Fruit fly (Drosophila melanogaster) whole organism, embryonic: ENCODE results near the gene CG4497.

ENCODE experiments used
- CG10209 ChIP-seq: fragments of 200-800 bp; sonication (Bioruptor generic); optimal IDR thresholded peaks from 3 replicates; lab custom pipeline; 2017; ENCODE audit warnings: missing biosample characterization, mild to moderate bottlenecking, missing genetic modification characterization, missing genetic modification reagents
- CG10267 ChIP-seq: fragments of 200-800 bp; sonication (Bioruptor generic); optimal IDR thresholded peaks from 2 replicates; lab custom pipeline; 2018; ENCODE audit warnings: missing biosample characterization, mild to moderate bottlenecking, missing genetic modification characterization, moderate library complexity
- CG10431 ChIP-seq: fragments of 200-800 bp; sonication (Bioruptor generic); optimal IDR thresholded peaks from 3 replicates; lab custom pipeline; 2018; ENCODE audit warnings: missing biosample characterization, mild to moderate bottlenecking, missing genetic modification characterization
- CG11085 ChIP-seq: fragments of 200-800 bp; sonication (Bioruptor generic); IDR thresholded peaks from 2 replicates; pipeline ENCODE4 v1.3.6; 2022; ENCODE audit warnings: missing biosample characterization, missing genetic modification characterization
- CG11695 ChIP-seq: fragments of 200-800 bp; sonication (Bioruptor generic); IDR thresholded peaks from 3 replicates; pipeline ENCODE4 v1.3.6; 2022; ENCODE audit warnings: missing biosample characterization, missing genetic modification characterization
- CG12744 ChIP-seq: fragments of 200-800 bp; sonication (Bioruptor generic); optimal IDR thresholded peaks from 2 replicates; lab custom pipeline; 2016; ENCODE audit warnings: missing biosample characterization, missing genetic modification characterization
- CG13894 ChIP-seq: fragments of 200-800 bp; sonication (Bioruptor generic); optimal IDR thresholded peaks from 3 replicates; lab custom pipeline; 2018; ENCODE audit warnings: missing biosample characterization, mild to moderate bottlenecking, missing genetic modification characterization, moderate library complexity
- CG14965 ChIP-seq: fragments of 200-800 bp; sonication (Bioruptor generic); optimal IDR thresholded peaks from 2 replicates; lab custom pipeline; 2016; ENCODE audit warnings: missing biosample characterization, missing genetic modification characterization, borderline replicate concordance
- CG15011 ChIP-seq: fragments of 200-800 bp; sonication (Bioruptor generic); optimal IDR thresholded peaks from 3 replicates; lab custom pipeline; 2018; ENCODE audit warnings: missing biosample characterization, mild to moderate bottlenecking, missing genetic modification characterization
- CG17328 ChIP-seq: fragments of 200-800 bp; sonication (Bioruptor generic); IDR thresholded peaks from 2 replicates; pipeline ENCODE4 v1.3.6; 2022; ENCODE audit warnings: missing biosample characterization, missing genetic modification characterization
- CG2116 ChIP-seq: fragments of 200-800 bp; sonication (Bioruptor generic); optimal IDR thresholded peaks from 3 replicates; lab custom pipeline; 2018; ENCODE audit warnings: missing biosample characterization, mild to moderate bottlenecking, missing genetic modification characterization
- CG31441 ChIP-seq: fragments of 200-800 bp; sonication (Bioruptor generic); IDR thresholded peaks from 2 replicates; pipeline ENCODE4 v1.3.6; 2022; ENCODE audit warnings: missing biosample characterization, missing genetic modification characterization
- CG3407 ChIP-seq: fragments of 200-800 bp; sonication (Bioruptor generic); optimal IDR thresholded peaks from 2 replicates; lab custom pipeline; 2018; ENCODE audit warnings: missing biosample characterization, mild to moderate bottlenecking, missing genetic modification characterization
- CG4282 ChIP-seq: fragments of 200-800 bp; sonication (Bioruptor generic); optimal IDR thresholded peaks from 2 replicates; lab custom pipeline; 2016; ENCODE audit warnings: missing biosample characterization, missing genetic modification characterization
- CG5180 ChIP-seq: fragments of 200-800 bp; sonication (Bioruptor generic); optimal IDR thresholded peaks from 3 replicates; lab custom pipeline; 2017; ENCODE audit warnings: missing biosample characterization, missing genetic modification characterization, mild to moderate bottlenecking, moderate library complexity, missing genetic modification reagents
- CG5245 ChIP-seq: fragments of 200-800 bp; sonication (Bioruptor generic); optimal IDR thresholded peaks from 3 replicates; lab custom pipeline; 2016; ENCODE audit warnings: missing biosample characterization, missing genetic modification characterization
- CG6654 ChIP-seq: fragments of 200-800 bp; sonication (Bioruptor generic); optimal IDR thresholded peaks from 2 replicates; lab custom pipeline; 2017; ENCODE audit warnings: missing biosample characterization, mild to moderate bottlenecking, missing genetic modification characterization
- CG8290 ChIP-seq, 3 experiments: fragments of 200-800 bp; sonication (Bioruptor generic); optimal IDR thresholded peaks; 2 replicates each; lab custom pipeline; 2016 to 2019; ENCODE audit warnings: missing biosample characterization in 3 of 3, missing genetic modification characterization in 3 of 3, mild to moderate bottlenecking in 2 of 3, moderate library complexity in 1 of 3
- CG8924 ChIP-seq: fragments of 200-800 bp; optimal IDR thresholded peaks from 3 replicates; lab custom pipeline; 2019; ENCODE audit warnings: missing biosample characterization, mild to moderate bottlenecking, missing genetic modification characterization, moderate library complexity
- CTCF ChIP-seq: fragments of 200-800 bp; sonication (Bioruptor generic); optimal IDR thresholded peaks from 2 replicates; lab custom pipeline; 2017; ENCODE audit warnings: missing biosample characterization, mild to moderate bottlenecking, missing genetic modification characterization, moderate library complexity
- Deaf1 ChIP-seq: fragments of 200-800 bp; optimal IDR thresholded peaks from 3 replicates; lab custom pipeline; 2019; ENCODE audit warnings: missing biosample characterization, mild to moderate bottlenecking, missing genetic modification characterization, moderate library complexity
- Dref ChIP-seq: fragments of 200-800 bp; sonication (Bioruptor generic); IDR thresholded peaks from 2 replicates; pipeline ENCODE4 v1.3.6; 2022; ENCODE audit warnings: missing biosample characterization, missing genetic modification characterization
- Elba2 ChIP-seq: fragments of 200-800 bp; sonication (Bioruptor generic); optimal IDR thresholded peaks from 3 replicates; lab custom pipeline; 2016; ENCODE audit warnings: missing biosample characterization, missing genetic modification characterization
- HLH3B ChIP-seq: fragments of 200-800 bp; sonication (Bioruptor generic); IDR thresholded peaks from 2 replicates; pipeline ENCODE4 v1.3.6; 2022; ENCODE audit warnings: missing biosample characterization, missing genetic modification characterization
- HmgD ChIP-seq: fragments of 200-800 bp; sonication (Bioruptor generic); optimal IDR thresholded peaks from 3 replicates; lab custom pipeline; 2016; ENCODE audit warnings: missing biosample characterization, missing genetic modification characterization
- HmgZ ChIP-seq: fragments of 200-800 bp; sonication (Bioruptor generic); optimal IDR thresholded peaks from 2 replicates; lab custom pipeline; 2018; ENCODE audit warnings: missing biosample characterization, mild to moderate bottlenecking, missing genetic modification characterization
- Hr3 ChIP-seq: fragments of 200-800 bp; sonication (Bioruptor generic); optimal IDR thresholded peaks from 3 replicates; lab custom pipeline; 2016; ENCODE audit warnings: missing biosample characterization, missing genetic modification characterization
- NK7.1 ChIP-seq: fragments of 200-800 bp; sonication (Bioruptor generic); optimal IDR thresholded peaks from 3 replicates; lab custom pipeline; 2016; ENCODE audit warnings: missing biosample characterization, missing genetic modification characterization
- Neu2 ChIP-seq: fragments of 200-800 bp; sonication (Bioruptor generic); optimal IDR thresholded peaks from 3 replicates; lab custom pipeline; 2016; ENCODE audit warnings: missing biosample characterization, missing genetic modification characterization, borderline replicate concordance
- Poxn ChIP-seq: fragments of 200-800 bp; sonication (Bioruptor generic); IDR thresholded peaks from 2 replicates; pipeline ENCODE4 v1.3.6; 2022; ENCODE audit warnings: missing biosample characterization, missing genetic modification characterization
- Usf ChIP-seq: fragments of 200-800 bp; sonication (Bioruptor generic); optimal IDR thresholded peaks from 2 replicates; lab custom pipeline; 2017; ENCODE audit warnings: missing genotype, missing biosample characterization, missing genetic modification characterization
- Vsx1 ChIP-seq: fragments of 200-800 bp; sonication (Bioruptor generic); optimal IDR thresholded peaks from 2 replicates; lab custom pipeline; 2017; ENCODE audit warnings: missing biosample characterization, mild to moderate bottlenecking, missing genetic modification characterization, missing genetic modification reagents
- YL-1 ChIP-seq: fragments of 200-800 bp; sonication (Bioruptor generic); optimal IDR thresholded peaks from 3 replicates; lab custom pipeline; 2017; ENCODE audit warnings: missing biosample characterization, mild to moderate bottlenecking, missing genetic modification characterization
- bab2 ChIP-seq: fragments of 200-800 bp; sonication (Bioruptor generic); optimal IDR thresholded peaks from 2 replicates; lab custom pipeline; 2016; ENCODE audit warnings: missing biosample characterization, missing genetic modification characterization
- bowl ChIP-seq: fragments of 200-800 bp; sonication (Bioruptor generic); IDR thresholded peaks from 2 replicates; pipeline ENCODE4 v1.3.6; 2022; ENCODE audit warnings: missing biosample characterization, missing genetic modification characterization
- cad ChIP-seq: fragments of >200 bp; optimal IDR thresholded peaks from 2 replicates; lab custom pipeline; 2017; ENCODE audit warnings: missing biosample characterization, missing genetic modification characterization
- dati ChIP-seq: fragments of 200-800 bp; sonication (Bioruptor generic); IDR thresholded peaks from 2 replicates; pipeline ENCODE4 v1.3.6; 2022; ENCODE audit warnings: missing biosample characterization, missing genetic modification characterization
- fd64A ChIP-seq: fragments of 200-800 bp; sonication (Bioruptor generic); optimal IDR thresholded peaks from 3 replicates; lab custom pipeline; 2018; ENCODE audit warnings: missing biosample characterization, mild to moderate bottlenecking, missing genetic modification characterization
- hth ChIP-seq: fragments of >200 bp; optimal IDR thresholded peaks from 2 replicates; lab custom pipeline; 2017; ENCODE audit warnings: inconsistent platforms
- ken ChIP-seq: fragments of 200-800 bp; sonication (Bioruptor generic); IDR thresholded peaks from 3 replicates; pipeline ENCODE4 v1.3.6; 2022; ENCODE audit warnings: missing biosample characterization, missing genetic modification characterization
- knrl ChIP-seq: fragments of 200-800 bp; sonication (Bioruptor generic); IDR thresholded peaks from 3 replicates; pipeline ENCODE4 v1.3.6; 2022; ENCODE audit warnings: missing biosample characterization, missing genetic modification characterization; ENCODE audit not compliant: partially characterized antibody
- nau ChIP-seq: fragments of 200-800 bp; sonication (Bioruptor generic); optimal IDR thresholded peaks from 3 replicates; lab custom pipeline; 2017; ENCODE audit warnings: missing biosample characterization, mild to moderate bottlenecking, missing genetic modification characterization, missing genetic modification reagents
- pros ChIP-seq: fragments of 200-800 bp; sonication (Bioruptor generic); optimal IDR thresholded peaks from 3 replicates; lab custom pipeline; 2019; ENCODE audit warnings: missing biosample characterization, mild to moderate bottlenecking, missing genetic modification characterization, moderate library complexity
- sug ChIP-seq: fragments of 200-800 bp; optimal IDR thresholded peaks from 2 replicates; lab custom pipeline; 2019; ENCODE audit warnings: missing biosample characterization, mild to moderate bottlenecking, missing genetic modification characterization, moderate library complexity
- tll ChIP-seq, 2 experiments: fragments of 200-800 bp in 1 of 2; fragments of >200 bp in 1 of 2; sonication (Bioruptor generic) in 1 of 2; optimal IDR thresholded peaks; 2 replicates each; lab custom pipeline; 2017 to 2019; ENCODE audit warnings: missing biosample characterization in 2 of 2, missing genetic modification characterization in 2 of 2, mild to moderate bottlenecking in 1 of 2, moderate library complexity in 1 of 2
- unc-4 ChIP-seq: fragments of 200-800 bp; sonication (Bioruptor generic); IDR thresholded peaks from 2 replicates; pipeline ENCODE4 v1.3.6; 2022; ENCODE audit warnings: missing biosample characterization, missing genetic modification characterization; ENCODE audit not compliant: partially characterized antibody
- wek ChIP-seq: fragments of 200-800 bp; sonication (Bioruptor generic); optimal IDR thresholded peaks from 3 replicates; lab custom pipeline; 2018; ENCODE audit warnings: missing biosample characterization, mild to moderate bottlenecking, missing genetic modification characterization, moderate library complexity
- z ChIP-seq: fragments of 200-800 bp; sonication (Bioruptor generic); IDR thresholded peaks from 3 replicates; pipeline ENCODE4 v1.3.6; 2022; ENCODE audit warnings: missing biosample characterization, missing genetic modification characterization
- zen2 ChIP-seq: fragments of 200-800 bp; sonication (Bioruptor generic); IDR thresholded peaks from 3 replicates; pipeline ENCODE4 v1.3.6; 2022; ENCODE audit warnings: missing biosample characterization, missing genetic modification characterization; ENCODE audit not compliant: partially characterized antibody

CG4497 gene

dm6 chr2L:7194351-7195037, at the start of gene CG4497 (continued):
- TF ChIP-seq CG2116 (GFP tag; lab: Kevin White, UChicago), result peak; percentile 98
- no peak for TF ChIP-seq hth (lab: Kevin White, UChicago)
- peak; percentile 89 for TF ChIP-seq CG11695 (GFP tag; lab: Robert Waterston, UW)
- peak; percentile 62 for TF ChIP-seq CG15011 (GFP tag; lab: Kevin White, UChicago)
- peak; percentile 82 for TF ChIP-seq CG5245
- TF ChIP-seq nau (GFP tag; lab: Kevin White, UChicago), result peak; percentile 66
- TF ChIP-seq HmgD (GFP tag; lab: Kevin White, UChicago), result peak; percentile 92
- TF ChIP-seq CG10431 (GFP tag; lab: Kevin White, UChicago), result peak; percentile 59
- peak; percentile 39 for TF ChIP-seq CG5180
- TF ChIP-seq Vsx1 (GFP tag; lab: Kevin White, UChicago), result peak; percentile 62
- no peak for TF ChIP-seq pros (GFP tag; lab: Kevin White, UChicago)
- TF ChIP-seq YL-1 (GFP tag; lab: Kevin White, UChicago), result peak; percentile 70
- peak; percentile 54 for TF ChIP-seq unc-4 (GFP tag; lab: Robert Waterston, UW)
- peak; percentile 65 for TF ChIP-seq bowl
- TF ChIP-seq cad, result no peak
- peak; percentile 49 for TF ChIP-seq Neu2
- TF ChIP-seq z, result no peak
- no peak for TF ChIP-seq wek (GFP tag; lab: Kevin White, UChicago)
- TF ChIP-seq CG8290 (GFP tag; optimal IDR thresholded peaks at IDR 0.05; lab: Kevin White, UChicago), result peak; percentile 74
- TF ChIP-seq CG8290 (tag; optimal IDR thresholded peaks at IDR 0.05; lab: Kevin White, UChicago), result peak; percentile 52 to 90
- peak; percentile 97 for TF ChIP-seq CG10267 (tag; lab: Kevin White, UChicago)
- TF ChIP-seq CG31441, result peak; percentile 81
- peak; percentile 89 for TF ChIP-seq CG10209 (GFP tag; lab: Kevin White, UChicago)
- TF ChIP-seq bab2 (GFP tag; lab: Kevin White, UChicago), result peak; percentile 95
- TF ChIP-seq ken, result peak; percentile 97
- peak; percentile 86 for TF ChIP-seq CG12744 (GFP tag; lab: Kevin White, UChicago)
- TF ChIP-seq tll (GFP tag; optimal IDR thresholded peaks at IDR 0.05; lab: Kevin White, UChicago), result peak in 1 of 2 experiments; percentile 8
- peak; percentile 44 for TF ChIP-seq CTCF (GFP tag; lab: Kevin White, UChicago)
- TF ChIP-seq Deaf1 (tag; lab: Kevin White, UChicago), result peak; percentile 57
- peak; percentile 43 for TF ChIP-seq Dref (GFP tag; lab: Robert Waterston, UW)
- peak; percentile 71 for TF ChIP-seq CG3407 (GFP tag; lab: Kevin White, UChicago)
- peak; percentile 94 for TF ChIP-seq HLH3B (GFP tag; lab: Robert Waterston, UW)
- peak; percentile 96 for TF ChIP-seq CG4282
- peak; percentile 78 for TF ChIP-seq Usf (GFP tag; lab: Kevin White, UChicago)
- peak; percentile 60 for TF ChIP-seq Elba2 (GFP tag; lab: Kevin White, UChicago)
- TF ChIP-seq sug (tag; lab: Kevin White, UChicago), result peak; percentile 92
- no peak for TF ChIP-seq zen2 (GFP tag; lab: Robert Waterston, UW)
- peak; percentile 55; the same call in 1 of the 2 replicates for TF ChIP-seq dati (GFP tag; lab: Robert Waterston, UW)
- TF ChIP-seq CG13894 (tag; lab: Kevin White, UChicago), result peak; percentile 73
- peak; percentile 40 for TF ChIP-seq fd64A
- peak; percentile 95 for TF ChIP-seq HmgZ
- TF ChIP-seq CG8924, result peak; percentile 89
- TF ChIP-seq Hr3 (GFP tag; lab: Kevin White, UChicago), result peak; percentile 95
- peak; percentile 87 for TF ChIP-seq CG17328 (GFP tag; lab: Robert Waterston, UW)
- peak; percentile 82 for TF ChIP-seq Poxn (GFP tag; lab: Robert Waterston, UW)
- TF ChIP-seq CG14965 (GFP tag; lab: Kevin White, UChicago), result peak; percentile 56
- peak; percentile 66 for TF ChIP-seq CG11085
- peak; percentile 64 for TF ChIP-seq CG6654 (GFP tag; lab: Kevin White, UChicago)
- peak; percentile 93 for TF ChIP-seq knrl (GFP tag; lab: Robert Waterston, UW)
- peak; percentile 82 for TF ChIP-seq NK7.1 (GFP tag; lab: Kevin White, UChicago)
